Fruit fly (Drosophila melanogaster) whole organism, wandering third instar larva: Measurements from ENCODE around the gene Dad.
A peak's percentile ranks its signal among the peaks of the same experiment; 100 is the strongest.

Experiments
- Abd-B ChIP-seq: fragments of >200 bp; optimal IDR thresholded peaks from 2 replicates; lab custom pipeline; 2017; ENCODE audit warnings: missing biosample characterization, missing genetic modification characterization
- CG32264 ChIP-seq: fragments of 200-800 bp; sonication (Bioruptor generic); optimal IDR thresholded peaks from 2 replicates; lab custom pipeline; 2016; ENCODE audit warnings: missing biosample characterization, missing genetic modification characterization
- CG9705 ChIP-seq: fragments of 200-800 bp; sonication (Bioruptor generic); optimal IDR thresholded peaks from 2 replicates; lab custom pipeline; 2018; ENCODE audit warnings: missing biosample characterization, mild to moderate bottlenecking, missing genetic modification characterization
- CrebA ChIP-seq: fragments of 200-800 bp; sonication (Bioruptor generic); optimal IDR thresholded peaks from 2 replicates; lab custom pipeline; 2016; ENCODE audit warnings: missing biosample characterization, mild to moderate bottlenecking, missing genetic modification characterization, borderline replicate concordance
- Dfd ChIP-seq: fragments of >200 bp; optimal IDR thresholded peaks from 2 replicates; lab custom pipeline; 2017; ENCODE audit warnings: missing biosample characterization, missing genetic modification characterization
- Dif ChIP-seq: fragments of 200-275, 200-300 bp; sonication (Bioruptor generic); optimal IDR thresholded peaks from 2 replicates; lab custom pipeline; 2018; ENCODE audit warnings: missing biosample characterization, missing genetic modification characterization; ENCODE audit not compliant: partially characterized antibody
- GATAd ChIP-seq: sonication (Bioruptor generic); optimal IDR thresholded peaks from 2 replicates; lab custom pipeline; 2016; ENCODE audit warnings: missing biosample characterization, missing genetic modification characterization
- HLH106 ChIP-seq: fragments of 200-800 bp; optimal IDR thresholded peaks from 3 replicates; lab custom pipeline; 2019; ENCODE audit warnings: missing biosample characterization, mild to moderate bottlenecking, missing genetic modification characterization, moderate library complexity
- Hnf4 ChIP-seq: fragments of 200-800 bp; sonication (Bioruptor generic); optimal IDR thresholded peaks from 2 replicates; lab custom pipeline; 2016; ENCODE audit warnings: missing biosample characterization, mild to moderate bottlenecking, missing genetic modification characterization
- Hr78 ChIP-seq: fragments of >200 bp; optimal IDR thresholded peaks from 2 replicates; lab custom pipeline; 2017; ENCODE audit warnings: missing biosample characterization, missing genetic modification characterization
- Hr83 ChIP-seq: fragments of 200-300 bp; sonication (Bioruptor generic); optimal IDR thresholded peaks from 2 replicates; lab custom pipeline; 2016; ENCODE audit warnings: missing biosample characterization, mild to moderate bottlenecking, missing genetic modification characterization, moderate library complexity; ENCODE audit not compliant: poor library complexity, severe bottlenecking
- Jra ChIP-seq: sonication (Bioruptor generic); optimal IDR thresholded peaks from 2 replicates; lab custom pipeline; 2016; ENCODE audit warnings: missing biosample characterization, missing genetic modification characterization
- Mio ChIP-seq: sonication (Bioruptor generic); optimal IDR thresholded peaks from 2 replicates; lab custom pipeline; 2016; ENCODE audit warnings: missing biosample characterization, missing genetic modification characterization
- Myc ChIP-seq: fragments of >200 bp; optimal IDR thresholded peaks from 2 replicates; lab custom pipeline; 2017
- N ChIP-seq: fragments of >200 bp; optimal IDR thresholded peaks from 2 replicates; lab custom pipeline; 2018; ENCODE audit warnings: missing biosample characterization, missing external identifiers, missing genetic modification characterization
- OdsH ChIP-seq: fragments of 200-800 bp; sonication (Bioruptor generic); optimal IDR thresholded peaks from 2 replicates; lab custom pipeline; 2016; ENCODE audit warnings: missing biosample characterization, mild to moderate bottlenecking, missing genetic modification characterization
- Rel ChIP-seq, 2 experiments: fragments of 200-800 bp; sonication (Bioruptor generic) in 1 of 2; optimal IDR thresholded peaks; 2 replicates in 1 of 2; 3 replicates in 1 of 2; lab custom pipeline; 2016 to 2019; ENCODE audit warnings: mild to moderate bottlenecking in 2 of 2, missing biosample characterization in 2 of 2, missing genetic modification characterization in 2 of 2, moderate library complexity in 1 of 2
- Sp1 ChIP-seq: fragments of 200-800 bp; sonication (Bioruptor generic); optimal IDR thresholded peaks from 3 replicates; lab custom pipeline; 2019; ENCODE audit warnings: missing biosample characterization, mild to moderate bottlenecking, missing genetic modification characterization, moderate library complexity
- Vsx2 ChIP-seq: fragments of 200-300, 225-300 bp; sonication (Bioruptor generic); optimal IDR thresholded peaks from 2 replicates; lab custom pipeline; 2018; ENCODE audit warnings: missing biosample characterization, missing genetic modification characterization; ENCODE audit not compliant: partially characterized antibody
- br ChIP-seq: fragments of 200-800 bp; sonication (Bioruptor generic); optimal IDR thresholded peaks from 2 replicates; lab custom pipeline; 2016; ENCODE audit warnings: missing biosample characterization, missing genetic modification characterization
- brk ChIP-seq: fragments of 200-800 bp; sonication (Bioruptor generic); optimal IDR thresholded peaks from 2 replicates; lab custom pipeline; 2016; ENCODE audit warnings: missing biosample characterization, mild to moderate bottlenecking, missing genetic modification characterization
- dl ChIP-seq, 2 experiments: fragments of 175-275, 200-275 bp in 1 of 2; fragments of 200-275 bp in 1 of 2; sonication (Bioruptor generic); optimal IDR thresholded peaks; lab custom pipeline; 2018; ENCODE audit warnings: mild to moderate bottlenecking in 2 of 2, missing biosample characterization in 2 of 2, missing genetic modification characterization in 2 of 2, moderate library complexity in 2 of 2; ENCODE audit not compliant: partially characterized antibody in 2 of 2, insufficient read depth in 1 of 2
- dmrt93B ChIP-seq: fragments of 200-800 bp; sonication (Bioruptor generic); optimal IDR thresholded peaks from 2 replicates; lab custom pipeline; 2018; ENCODE audit warnings: missing biosample characterization, mild to moderate bottlenecking, missing genetic modification characterization
- dsf ChIP-seq: sonication (Bioruptor generic); optimal IDR thresholded peaks from 2 replicates; lab custom pipeline; 2016; ENCODE audit warnings: missing biosample characterization, missing genetic modification characterization, borderline replicate concordance
- ey ChIP-seq: fragments of 200-800 bp; sonication (Bioruptor generic); optimal IDR thresholded peaks from 2 replicates; lab custom pipeline; 2016; ENCODE audit warnings: missing biosample characterization, missing genetic modification characterization
- foxo ChIP-seq, 2 experiments: fragments of 200-800 bp; sonication (Bioruptor generic); optimal IDR thresholded peaks; 2 replicates in 1 of 2; 3 replicates in 1 of 2; lab custom pipeline; 2016 to 2017; ENCODE audit warnings: missing biosample characterization in 2 of 2, missing genetic modification characterization in 2 of 2
- fru ChIP-seq: fragments of 200-800 bp; sonication (Bioruptor generic); optimal IDR thresholded peaks from 3 replicates; lab custom pipeline; 2016; ENCODE audit warnings: missing biosample characterization, mild to moderate bottlenecking, missing genetic modification characterization
- h ChIP-seq: fragments of 200-800 bp; sonication (Bioruptor generic); optimal IDR thresholded peaks from 3 replicates; lab custom pipeline; 2016; ENCODE audit warnings: missing biosample characterization, mild to moderate bottlenecking, missing genetic modification characterization
- jim ChIP-seq: fragments of 175-275, 200-325 bp; sonication (Bioruptor generic); optimal IDR thresholded peaks from 2 replicates; lab custom pipeline; 2016; ENCODE audit warnings: missing biosample characterization, mild to moderate bottlenecking, missing genetic modification characterization
- lola ChIP-seq: fragments of >200 bp; optimal IDR thresholded peaks from 2 replicates; lab custom pipeline; 2017; ENCODE audit warnings: missing biosample characterization, missing genetic modification characterization
- pan ChIP-seq: fragments of >200 bp; optimal IDR thresholded peaks from 2 replicates; lab custom pipeline; 2017
- psq ChIP-seq: fragments of 200-800 bp; sonication (Bioruptor generic); optimal IDR thresholded peaks from 3 replicates; lab custom pipeline; 2017; ENCODE audit warnings: missing biosample characterization, mild to moderate bottlenecking, missing genetic modification characterization, moderate library complexity
- rgr ChIP-seq: fragments of 200-800 bp; sonication (Bioruptor generic); optimal IDR thresholded peaks from 3 replicates; lab custom pipeline; 2016; ENCODE audit warnings: missing biosample characterization, mild to moderate bottlenecking, missing genetic modification characterization
- sage ChIP-seq: fragments of 200-800 bp; sonication (Bioruptor generic); optimal IDR thresholded peaks from 2 replicates; lab custom pipeline; 2016; ENCODE audit warnings: missing biosample characterization, mild to moderate bottlenecking, missing genetic modification characterization
- sv ChIP-seq: fragments of 200-800 bp; sonication (Bioruptor generic); optimal IDR thresholded peaks from 3 replicates; lab custom pipeline; 2016; ENCODE audit warnings: missing biosample characterization, missing genetic modification characterization
- tai ChIP-seq: sonication (Bioruptor generic); optimal IDR thresholded peaks from 2 replicates; lab custom pipeline; 2016; ENCODE audit warnings: missing biosample characterization, missing genetic modification characterization
- usp ChIP-seq: fragments of >200 bp; optimal IDR thresholded peaks from 2 replicates; lab custom pipeline; 2017; ENCODE audit warnings: missing biosample characterization, missing genetic modification characterization
- woc ChIP-seq: sonication (Bioruptor generic); optimal IDR thresholded peaks from 2 replicates; lab custom pipeline; 2016; ENCODE audit warnings: missing biosample characterization, mild to moderate bottlenecking, missing genetic modification characterization

The Dad gene

dm6 chr3R:17116231-17116630, 62.4 kb downstream of the Dad start:
- no peak for TF ChIP-seq Hr78 (GFP tag; lab: Kevin White, UChicago)
- TF ChIP-seq Rel (GFP tag; optimal IDR thresholded peaks at IDR 0.05; lab: Kevin White, UChicago), result no peak
- no peak for TF ChIP-seq Rel (tag; optimal IDR thresholded peaks at IDR 0.05; lab: Kevin White, UChicago)
- no peak for TF ChIP-seq lola (GFP tag; lab: Kevin White, UChicago)
- no peak for TF ChIP-seq N (GFP tag; lab: Kevin White, UChicago)
- no peak for TF ChIP-seq usp
- peak; percentile 17 for TF ChIP-seq Hnf4
- TF ChIP-seq sage (GFP tag; lab: Kevin White, UChicago), result no peak
- TF ChIP-seq fru (GFP tag; lab: Kevin White, UChicago), result peak; percentile 58
- TF ChIP-seq sv (GFP tag; lab: Kevin White, UChicago), result no peak
- no peak for TF ChIP-seq Abd-B (GFP tag; lab: Kevin White, UChicago)
- TF ChIP-seq CG32264, result no peak
- TF ChIP-seq Dfd (GFP tag; lab: Kevin White, UChicago), result no peak
- no peak for TF ChIP-seq Mio
- no peak for TF ChIP-seq psq
- no peak for TF ChIP-seq Dif (GFP tag; lab: Kevin White, UChicago)
- no peak for TF ChIP-seq jim (GFP tag; lab: Kevin White, UChicago)
- peak; percentile 14 for TF ChIP-seq HLH106 (tag; lab: Kevin White, UChicago)
- TF ChIP-seq GATAd, result no peak
- TF ChIP-seq Vsx2 (GFP tag; lab: Kevin White, UChicago), result no peak
- TF ChIP-seq brk (GFP tag; lab: Kevin White, UChicago), result no peak
- no peak for TF ChIP-seq CG9705 (GFP tag; lab: Kevin White, UChicago)
- no peak for TF ChIP-seq Sp1
- no peak for TF ChIP-seq CrebA (GFP tag; lab: Kevin White, UChicago)
- peak; percentile 62 for TF ChIP-seq ey (GFP tag; lab: Kevin White, UChicago)
- peak; percentile 8 for TF ChIP-seq woc (GFP tag; lab: Kevin White, UChicago)
- peak; percentile 47 for TF ChIP-seq Hr83 (GFP tag; lab: Kevin White, UChicago)
- no peak for TF ChIP-seq dl (GFP tag; optimal IDR thresholded peaks at IDR 0.05; lab: Kevin White, UChicago; ENCODE audit: insufficient read depth in 1 of 2, partially characterized antibody in 2 of 2)
- peak; percentile 22 for TF ChIP-seq h (GFP tag; lab: Kevin White, UChicago)
- TF ChIP-seq foxo (GFP tag; optimal IDR thresholded peaks at IDR 0.05; lab: Kevin White, UChicago), result peak in 1 of 2 experiments; percentile 68
- peak; percentile 2 for TF ChIP-seq tai (GFP tag; lab: Kevin White, UChicago)
- TF ChIP-seq pan, result no peak
- no peak for TF ChIP-seq Jra (GFP tag; lab: Kevin White, UChicago)
- TF ChIP-seq Myc (lab: Kevin White, UChicago), result no peak
- no peak for TF ChIP-seq dsf (GFP tag; lab: Kevin White, UChicago)
- peak; percentile 28 for TF ChIP-seq OdsH (GFP tag; lab: Kevin White, UChicago)
- peak; percentile 26 for TF ChIP-seq rgr
- TF ChIP-seq dmrt93B, result peak; percentile 17
- peak; percentile 68 for TF ChIP-seq br (GFP tag; lab: Kevin White, UChicago)

- no peak for TF ChIP-seq Dfd (GFP tag; lab: Kevin White, UChicago)
- TF ChIP-seq Rel (GFP tag; optimal IDR thresholded peaks at IDR 0.05; lab: Kevin White, UChicago), result no peak
- peak; percentile 2 for TF ChIP-seq Rel (tag; optimal IDR thresholded peaks at IDR 0.05; lab: Kevin White, UChicago)
- no peak for TF ChIP-seq Abd-B (GFP tag; lab: Kevin White, UChicago)
- TF ChIP-seq Vsx2 (GFP tag; lab: Kevin White, UChicago), result no peak
- no peak for TF ChIP-seq usp
- TF ChIP-seq Mio, result no peak
- TF ChIP-seq dmrt93B, result peak; percentile 40
- no peak for TF ChIP-seq Jra (GFP tag; lab: Kevin White, UChicago)
- TF ChIP-seq sv (GFP tag; lab: Kevin White, UChicago), result no peak
- TF ChIP-seq Hnf4, result peak; percentile 22
- peak; percentile 71 for TF ChIP-seq OdsH (GFP tag; lab: Kevin White, UChicago)
- no peak for TF ChIP-seq Hr78 (GFP tag; lab: Kevin White, UChicago)
- TF ChIP-seq brk (GFP tag; lab: Kevin White, UChicago), result no peak
- TF ChIP-seq Hr83 (GFP tag; lab: Kevin White, UChicago), result no peak
- no peak for TF ChIP-seq Myc (lab: Kevin White, UChicago)
- peak; percentile 84 for TF ChIP-seq psq
- TF ChIP-seq tai (GFP tag; lab: Kevin White, UChicago), result no peak
- TF ChIP-seq N (GFP tag; lab: Kevin White, UChicago), result no peak
- no peak for TF ChIP-seq dl (GFP tag; optimal IDR thresholded peaks at IDR 0.05; lab: Kevin White, UChicago; ENCODE audit: insufficient read depth in 1 of 2, partially characterized antibody in 2 of 2)
- peak in 1 of 2 experiments; percentile 57 for TF ChIP-seq foxo (GFP tag; optimal IDR thresholded peaks at IDR 0.05; lab: Kevin White, UChicago)
- no peak for TF ChIP-seq pan
- no peak for TF ChIP-seq Dif (GFP tag; lab: Kevin White, UChicago)
- TF ChIP-seq ey (GFP tag; lab: Kevin White, UChicago), result peak; percentile 65
- TF ChIP-seq GATAd, result no peak
- TF ChIP-seq CG9705 (GFP tag; lab: Kevin White, UChicago), result no peak
- no peak for TF ChIP-seq jim (GFP tag; lab: Kevin White, UChicago)
- no peak for TF ChIP-seq CrebA (GFP tag; lab: Kevin White, UChicago)
- no peak for TF ChIP-seq dsf (GFP tag; lab: Kevin White, UChicago)
- peak; percentile 8 for TF ChIP-seq sage (GFP tag; lab: Kevin White, UChicago)
- peak; percentile 79 for TF ChIP-seq h (GFP tag; lab: Kevin White, UChicago)
- peak; percentile 79 for TF ChIP-seq woc (GFP tag; lab: Kevin White, UChicago)
- peak; percentile 77 for TF ChIP-seq HLH106 (tag; lab: Kevin White, UChicago)
- peak; percentile 55 for TF ChIP-seq br (GFP tag; lab: Kevin White, UChicago)
- TF ChIP-seq CG32264, result no peak
- TF ChIP-seq fru (GFP tag; lab: Kevin White, UChicago), result peak; percentile 64
- TF ChIP-seq rgr, result peak; percentile 52
- peak; percentile 72 for TF ChIP-seq Sp1
- no peak for TF ChIP-seq lola (GFP tag; lab: Kevin White, UChicago)
- TF ChIP-seq, all 38 proteins: peak for 15
Measured at dm6 chr3R:17117607-17118327, 64.0 kb downstream of the Dad start.
